Fruit fly (Drosophila melanogaster) whole organism, wandering third instar larva: ENCODE data around the gene synr.

Source experiments
- Abd-B ChIP-seq: fragments of >200 bp; optimal IDR thresholded peaks from 2 replicates; lab custom pipeline; 2017; ENCODE audit warnings: missing biosample characterization, missing genetic modification characterization
- CG9705 ChIP-seq: fragments of 200-800 bp; sonication (Bioruptor generic); optimal IDR thresholded peaks from 2 replicates; lab custom pipeline; 2018; ENCODE audit warnings: missing biosample characterization, mild to moderate bottlenecking, missing genetic modification characterization
- CrebA ChIP-seq: fragments of 200-800 bp; sonication (Bioruptor generic); optimal IDR thresholded peaks from 2 replicates; lab custom pipeline; 2016; ENCODE audit warnings: missing biosample characterization, mild to moderate bottlenecking, missing genetic modification characterization, borderline replicate concordance
- GATAd ChIP-seq: sonication (Bioruptor generic); optimal IDR thresholded peaks from 2 replicates; lab custom pipeline; 2016; ENCODE audit warnings: missing biosample characterization, missing genetic modification characterization
- HLH106 ChIP-seq: fragments of 200-800 bp; optimal IDR thresholded peaks from 3 replicates; lab custom pipeline; 2019; ENCODE audit warnings: missing biosample characterization, mild to moderate bottlenecking, missing genetic modification characterization, moderate library complexity
- Mio ChIP-seq: sonication (Bioruptor generic); optimal IDR thresholded peaks from 2 replicates; lab custom pipeline; 2016; ENCODE audit warnings: missing biosample characterization, missing genetic modification characterization
- Myc ChIP-seq: fragments of >200 bp; optimal IDR thresholded peaks from 2 replicates; lab custom pipeline; 2017
- N ChIP-seq: fragments of >200 bp; optimal IDR thresholded peaks from 2 replicates; lab custom pipeline; 2018; ENCODE audit warnings: missing biosample characterization, missing external identifiers, missing genetic modification characterization
- OdsH ChIP-seq: fragments of 200-800 bp; sonication (Bioruptor generic); optimal IDR thresholded peaks from 2 replicates; lab custom pipeline; 2016; ENCODE audit warnings: missing biosample characterization, mild to moderate bottlenecking, missing genetic modification characterization
- Vsx2 ChIP-seq: fragments of 200-300, 225-300 bp; sonication (Bioruptor generic); optimal IDR thresholded peaks from 2 replicates; lab custom pipeline; 2018; ENCODE audit warnings: missing biosample characterization, missing genetic modification characterization; ENCODE audit not compliant: partially characterized antibody
- br ChIP-seq: fragments of 200-800 bp; sonication (Bioruptor generic); optimal IDR thresholded peaks from 2 replicates; lab custom pipeline; 2016; ENCODE audit warnings: missing biosample characterization, missing genetic modification characterization
- brk ChIP-seq: fragments of 200-800 bp; sonication (Bioruptor generic); optimal IDR thresholded peaks from 2 replicates; lab custom pipeline; 2016; ENCODE audit warnings: missing biosample characterization, mild to moderate bottlenecking, missing genetic modification characterization
- dmrt93B ChIP-seq: fragments of 200-800 bp; sonication (Bioruptor generic); optimal IDR thresholded peaks from 2 replicates; lab custom pipeline; 2018; ENCODE audit warnings: missing biosample characterization, mild to moderate bottlenecking, missing genetic modification characterization
- ey ChIP-seq: fragments of 200-800 bp; sonication (Bioruptor generic); optimal IDR thresholded peaks from 2 replicates; lab custom pipeline; 2016; ENCODE audit warnings: missing biosample characterization, missing genetic modification characterization
- foxo ChIP-seq, 2 experiments: fragments of 200-800 bp; sonication (Bioruptor generic); optimal IDR thresholded peaks; 2 replicates in 1 of 2; 3 replicates in 1 of 2; lab custom pipeline; 2016 to 2017; ENCODE audit warnings: missing biosample characterization in 2 of 2, missing genetic modification characterization in 2 of 2
- fru ChIP-seq: fragments of 200-800 bp; sonication (Bioruptor generic); optimal IDR thresholded peaks from 3 replicates; lab custom pipeline; 2016; ENCODE audit warnings: missing biosample characterization, mild to moderate bottlenecking, missing genetic modification characterization
- h ChIP-seq: fragments of 200-800 bp; sonication (Bioruptor generic); optimal IDR thresholded peaks from 3 replicates; lab custom pipeline; 2016; ENCODE audit warnings: missing biosample characterization, mild to moderate bottlenecking, missing genetic modification characterization
- jim ChIP-seq: fragments of 175-275, 200-325 bp; sonication (Bioruptor generic); optimal IDR thresholded peaks from 2 replicates; lab custom pipeline; 2016; ENCODE audit warnings: missing biosample characterization, mild to moderate bottlenecking, missing genetic modification characterization
- lola ChIP-seq: fragments of >200 bp; optimal IDR thresholded peaks from 2 replicates; lab custom pipeline; 2017; ENCODE audit warnings: missing biosample characterization, missing genetic modification characterization
- psq ChIP-seq: fragments of 200-800 bp; sonication (Bioruptor generic); optimal IDR thresholded peaks from 3 replicates; lab custom pipeline; 2017; ENCODE audit warnings: missing biosample characterization, mild to moderate bottlenecking, missing genetic modification characterization, moderate library complexity
- rgr ChIP-seq: fragments of 200-800 bp; sonication (Bioruptor generic); optimal IDR thresholded peaks from 3 replicates; lab custom pipeline; 2016; ENCODE audit warnings: missing biosample characterization, mild to moderate bottlenecking, missing genetic modification characterization
- sage ChIP-seq: fragments of 200-800 bp; sonication (Bioruptor generic); optimal IDR thresholded peaks from 2 replicates; lab custom pipeline; 2016; ENCODE audit warnings: missing biosample characterization, mild to moderate bottlenecking, missing genetic modification characterization
- tai ChIP-seq: sonication (Bioruptor generic); optimal IDR thresholded peaks from 2 replicates; lab custom pipeline; 2016; ENCODE audit warnings: missing biosample characterization, missing genetic modification characterization
- usp ChIP-seq: fragments of >200 bp; optimal IDR thresholded peaks from 2 replicates; lab custom pipeline; 2017; ENCODE audit warnings: missing biosample characterization, missing genetic modification characterization
- woc ChIP-seq: sonication (Bioruptor generic); optimal IDR thresholded peaks from 2 replicates; lab custom pipeline; 2016; ENCODE audit warnings: missing biosample characterization, mild to moderate bottlenecking, missing genetic modification characterization

Gene synr

dm6 chr2L:4945300-4945699, 2.8 kb downstream of the synr start, which contains the start of the genes mRpL24 and betaggt-I (continued):
- TF ChIP-seq dmrt93B (GFP tag; lab: Kevin White, UChicago), result peak; percentile 95
- no peak for TF ChIP-seq jim (GFP tag; lab: Kevin White, UChicago)
- TF ChIP-seq Vsx2 (GFP tag; lab: Kevin White, UChicago), result no peak
- no peak for TF ChIP-seq CrebA (GFP tag; lab: Kevin White, UChicago)
- peak; percentile 85 for TF ChIP-seq GATAd (GFP tag; lab: Kevin White, UChicago)
- no peak for TF ChIP-seq Abd-B
- TF ChIP-seq Mio (GFP tag; lab: Kevin White, UChicago), result peak; percentile 49
- TF ChIP-seq HLH106 (tag; lab: Kevin White, UChicago), result peak; percentile 99
- no peak for TF ChIP-seq lola (GFP tag; lab: Kevin White, UChicago)
- TF ChIP-seq tai (GFP tag; lab: Kevin White, UChicago), result no peak

dm6 chr2L:4949453-4950045, 7.0 kb downstream of the synr start, which contains the start of gene jet:
TSS of gene jet (minus strand) at chr2L:4949784.
- TF ChIP-seq Myc (peak; percentile 10), CG9705 (GFP tag; lab: Kevin White, UChicago) (no peak)

DNA sequence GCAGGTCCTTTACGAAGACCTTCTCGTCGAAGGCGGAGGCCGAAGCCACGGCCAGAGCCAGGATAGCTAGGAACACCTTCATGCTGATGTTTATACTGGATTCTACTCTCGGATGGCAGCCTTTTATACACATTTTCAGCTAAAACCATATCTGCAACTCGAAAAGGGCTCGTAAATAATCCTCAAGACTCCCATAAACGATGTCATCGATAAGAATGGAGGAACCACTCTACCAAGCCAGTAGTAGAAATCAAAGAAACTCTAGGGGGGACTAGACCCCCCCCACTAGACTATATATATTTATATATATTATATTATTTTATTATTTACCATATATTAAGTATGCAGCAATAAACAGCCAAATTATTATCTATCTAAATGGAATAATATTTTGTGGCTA, 8.1 kb downstream of the synr start, which contains the start of gene Jon25Biii:
Gene Jon25Biii, minus strand, starts transcription at position 101 of the 400 bp plus-strand sequence.
- TF ChIP-seq psq (GFP tag; lab: Kevin White, UChicago) (no peak), tai (GFP tag; lab: Kevin White, UChicago) (no peak), sage (GFP tag; lab: Kevin White, UChicago) (no peak), ey (GFP tag; lab: Kevin White, UChicago) (no peak)

- TF ChIP-seq woc (GFP tag; lab: Kevin White, UChicago), result no peak
- TF ChIP-seq h, result peak; percentile 60
These were observed 10.6 kb downstream of the synr start, which contains the start of gene Jon25Bii for dm6 chr2L:4953086-4953570. TSS of gene Jon25Bii (minus strand) at chr2L:4953136.

dm6 chr2L:4955094-4955823, 12.7 kb downstream of the synr start, which contains the start of the genes Jon25Bi and Marcal1:
TSS of gene Jon25Bi (minus strand) at chr2L:4955144.
TSS of gene Marcal1 (plus strand) at chr2L:4955509.
- TF ChIP-seq rgr (GFP tag; lab: Kevin White, UChicago) (no peak), sage (GFP tag; lab: Kevin White, UChicago) (no peak), h (no peak), Myc (no peak)

- TF ChIP-seq GATAd (GFP tag; lab: Kevin White, UChicago) (no peak), foxo (GFP tag; optimal IDR thresholded peaks at IDR 0.05; lab: Kevin White, UChicago) (no peak), OdsH (GFP tag; lab: Kevin White, UChicago) (no peak), fru (GFP tag; lab: Kevin White, UChicago) (no peak), jim (GFP tag; lab: Kevin White, UChicago) (no peak), tai (GFP tag; lab: Kevin White, UChicago) (no peak), rgr (GFP tag; lab: Kevin White, UChicago) (no peak), usp (GFP tag; lab: Kevin White, UChicago) (no peak), brk (GFP tag; lab: Kevin White, UChicago) (no peak), N (GFP tag; lab: Kevin White, UChicago) (no peak), br (GFP tag; lab: Kevin White, UChicago) (no peak), psq (GFP tag; lab: Kevin White, UChicago) (no peak), lola (GFP tag; lab: Kevin White, UChicago) (no peak), ey (GFP tag; lab: Kevin White, UChicago) (no peak)
- TF ChIP-seq, all 38 proteins: peak for 0
These were observed 15.6 kb downstream of the synr start, which contains the start of gene CG34124 for dm6 chr2L:4958111-4958510. TSS of gene CG34124 (plus strand) at chr2L:4958411.
